Worm (Caenorhabditis elegans): ENCODE measurements around the gene osta-2.

The osta-2 gene

DNA sequence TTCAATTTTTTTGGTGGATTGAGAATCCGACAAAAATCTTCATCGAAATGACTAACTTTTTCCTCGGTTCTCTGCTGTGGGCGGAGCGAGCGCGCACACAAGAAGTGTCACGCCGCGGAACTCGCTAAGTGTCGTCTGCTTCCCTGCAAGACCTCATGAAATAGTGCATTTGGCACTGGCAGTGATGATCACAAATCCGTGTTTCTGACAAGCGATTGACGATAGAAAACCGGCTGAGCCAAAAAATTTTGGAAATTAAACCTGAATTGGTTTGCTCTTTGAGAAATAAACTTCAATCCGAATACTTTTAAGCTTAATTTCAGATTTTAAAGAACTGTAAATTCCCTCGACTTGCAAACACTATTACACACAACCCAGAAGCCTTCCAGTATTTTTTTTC lies 6.0 kb upstream of the osta-2 start (continued):
- TF ChIP-seq fos-1 (tag; optimal IDR thresholded peaks at IDR 0.05) (peak; percentile 70), hlh-4 (tag; optimal IDR thresholded peaks at IDR 0.05) (no peak), pqm-1 (tag; optimal IDR thresholded peaks at IDR 0.05) (no peak), lir-3 (tag; optimal IDR thresholded peaks at IDR 0.05; ENCODE audit: poor library complexity) (peak; percentile 36), ces-1 (GFP tag; optimal IDR thresholded peaks at IDR 0.05) (no peak), efl-3 (GFP tag; optimal IDR thresholded peaks at IDR 0.05) (no peak), nhr-77 (tag; optimal IDR thresholded peaks at IDR 0.05) (peak; percentile 60), nhr-237 (tag; optimal IDR thresholded peaks at IDR 0.05) (no peak), ceh-82 (tag; optimal IDR thresholded peaks at IDR 0.05) (peak; percentile 44 to 80 (median 70)), mdl-1 (tag; optimal IDR thresholded peaks at IDR 0.05) (peak in 1 of 2 experiments; percentile 73), unc-62 (GFP tag; optimal IDR thresholded peaks at IDR 0.05) (no peak), ztf-11 (tag; optimal IDR thresholded peaks at IDR 0.05) (no peak), nhr-85 (tag) (peak; percentile 91), tbx-2 (tag; optimal IDR thresholded peaks at IDR 0.05) (peak; percentile 75), unc-30 (tag; optimal IDR thresholded peaks at IDR 0.05) (no peak), ama-1 (optimal IDR thresholded peaks at IDR 0.05) (peak; percentile 84), vab-15 (tag; optimal IDR thresholded peaks at IDR 0.05) (no peak), jun-1 (tag; optimal IDR thresholded peaks at IDR 0.05) (peak; percentile 9), ets-5 (GFP tag; IDR thresholded peaks at IDR 0.05) (no peak), nhr-11 (tag; optimal IDR thresholded peaks at IDR 0.05) (no peak), lin-39 (tag; optimal IDR thresholded peaks at IDR 0.05) (peak; percentile 87), egl-27 (tag; optimal IDR thresholded peaks at IDR 0.05) (peak in 1 of 2 experiments; percentile 57), efl-1 (optimal IDR thresholded peaks at IDR 0.05) (peak; percentile 56 to 69), efl-1 (GFP tag; optimal IDR thresholded peaks at IDR 0.05 in 1 of 2) (peak; percentile 32 to 95), nhr-90 (tag; optimal IDR thresholded peaks at IDR 0.05; ENCODE audit: poor library complexity) (peak; percentile 87), snu-23 (GFP tag; optimal IDR thresholded peaks at IDR 0.05) (peak; percentile 84), swsn-7 (tag; optimal IDR thresholded peaks at IDR 0.05) (peak; percentile 78), dsc-1 (tag; optimal IDR thresholded peaks at IDR 0.05) (peak; percentile 71), unc-130 (tag; optimal IDR thresholded peaks at IDR 0.05) (peak; percentile 43), mep-1 (tag; optimal IDR thresholded peaks at IDR 0.05) (peak; percentile 51), grh-1 (GFP tag; IDR thresholded peaks at IDR 0.05) (peak; percentile 67), sptf-1 (tag; optimal IDR thresholded peaks at IDR 0.05) (no peak), irx-1 (tag; optimal IDR thresholded peaks at IDR 0.05) (peak; percentile 58), isw-1 (GFP tag; IDR thresholded peaks at IDR 0.05) (peak; percentile 20), zip-4 (GFP tag; optimal IDR thresholded peaks at IDR 0.05) (peak; percentile 58), fkh-8 (tag; optimal IDR thresholded peaks at IDR 0.05) (no peak), egl-13 (tag; optimal IDR thresholded peaks at IDR 0.05) (no peak), pax-3 (tag; optimal IDR thresholded peaks at IDR 0.05) (no peak), snpc-4 (tag; optimal IDR thresholded peaks at IDR 0.05) (peak; percentile 99), C04F5.9 (tag; optimal IDR thresholded peaks at IDR 0.05) (peak; percentile 25), aha-1 (tag; optimal IDR thresholded peaks at IDR 0.05) (no peak), nhr-47 (tag; optimal IDR thresholded peaks at IDR 0.05) (peak; percentile 89), rnt-1 (tag; optimal IDR thresholded peaks at IDR 0.05) (peak; percentile 93), F16B12.6 (tag; optimal IDR thresholded peaks at IDR 0.05) (peak; percentile 12), unc-98 (GFP tag; IDR thresholded peaks at IDR 0.05) (no peak), lsy-2 (tag; optimal IDR thresholded peaks at IDR 0.05) (peak; percentile 55 to 77), xbp-1 (tag; optimal IDR thresholded peaks at IDR 0.05) (peak; percentile 67), ztf-4 (tag; optimal IDR thresholded peaks at IDR 0.05) (peak; percentile 12), ceh-90 (tag; optimal IDR thresholded peaks at IDR 0.05) (no peak), lin-35 (GFP tag; optimal IDR thresholded peaks at IDR 0.05) (peak; percentile 45 to 72)
